Fruit fly (Drosophila melanogaster): ENCODE measurements around the gene CG14418.
A peak's percentile ranks its signal among the peaks of the same experiment; 100 is the strongest.

Gene CG14418

dm6 chrX:2860955-2861354 is 22.5 kb downstream of the CG14418 start (continued):
- TF ChIP-seq prd (optimal IDR thresholded peaks at IDR 0.05) (no peak), prd (GFP tag; IDR thresholded peaks at IDR 0.05) (peak; percentile 42; the same call in 1 of the 3 replicates), lmd (GFP tag; IDR thresholded peaks at IDR 0.05) (peak; percentile 58), cwo (GFP tag; optimal IDR thresholded peaks at IDR 0.05) (peak; percentile 42), Sry-β (GFP tag; optimal IDR thresholded peaks at IDR 0.05) (no peak), CG1647 (GFP tag; optimal IDR thresholded peaks at IDR 0.05) (no peak), CG1832 (GFP tag; optimal IDR thresholded peaks at IDR 0.05) (no peak), CG12942 (GFP tag; optimal IDR thresholded peaks at IDR 0.05) (peak; percentile 3), dmrt99B (tag; optimal IDR thresholded peaks at IDR 0.05) (peak; percentile 67), CG13123 (GFP tag; optimal IDR thresholded peaks at IDR 0.05) (no peak), Elba2 (GFP tag; optimal IDR thresholded peaks at IDR 0.05) (no peak), CHES-1-like (GFP tag; optimal IDR thresholded peaks at IDR 0.05) (no peak), CG4820 (GFP tag; optimal IDR thresholded peaks at IDR 0.05) (peak; percentile 2), Gsc (GFP tag; IDR thresholded peaks at IDR 0.05) (no peak), CG31441 (GFP tag; IDR thresholded peaks at IDR 0.05) (peak; percentile 43; the same call in 1 of the 2 replicates), pzg (GFP tag; optimal IDR thresholded peaks at IDR 0.05) (no peak), CG5245 (GFP tag; optimal IDR thresholded peaks at IDR 0.05) (no peak), E2f1 (GFP tag; IDR thresholded peaks at IDR 0.05) (peak; percentile 37), Ada2b (GFP tag; IDR thresholded peaks at IDR 0.05) (0 out of 2 replicates have a peak, but pooled peaks have one; percentile 24), otp (GFP tag; IDR thresholded peaks at IDR 0.05) (0 out of 3 replicates have a peak, but pooled peaks have one; percentile 10), GATAe (GFP tag; conservative IDR thresholded peaks at IDR 0.05) (no peak), CG6683 (GFP tag; optimal IDR thresholded peaks at IDR 0.05) (no peak), gcm2 (GFP tag; optimal IDR thresholded peaks at IDR 0.05) (no peak), Med (GFP tag) (peak; percentile 87), dm (GFP tag; optimal IDR thresholded peaks at IDR 0.05) (no peak), ac (GFP tag; optimal IDR thresholded peaks at IDR 0.05) (no peak), CG12236 (GFP tag; optimal IDR thresholded peaks at IDR 0.05) (no peak), CG1024 (GFP tag; IDR thresholded peaks at IDR 0.05) (no peak; the same call in 1 of the 2 replicates), ttk (GFP tag; IDR thresholded peaks at IDR 0.05) (peak; percentile 42; the same call in 1 of the 2 replicates), CG12104 (GFP tag; optimal IDR thresholded peaks at IDR 0.05) (no peak), E2f2 (GFP tag; IDR thresholded peaks at IDR 0.05) (no peak), CG11247 (GFP tag; IDR thresholded peaks at IDR 0.05) (no peak), CG2875 (GFP tag; optimal IDR thresholded peaks at IDR 0.05) (no peak), ind (GFP tag; optimal IDR thresholded peaks at IDR 0.05) (peak; percentile 44), grau (tag; optimal IDR thresholded peaks at IDR 0.05) (peak; percentile 37), tin (GFP tag; optimal IDR thresholded peaks at IDR 0.05) (peak; percentile 26), ATbp (GFP tag; optimal IDR thresholded peaks at IDR 0.05) (peak; percentile 28), NFAT (GFP tag; IDR thresholded peaks at IDR 0.05) (no peak), usp (GFP tag; optimal IDR thresholded peaks at IDR 0.05) (no peak), exex (tag; optimal IDR thresholded peaks at IDR 0.05) (no peak), CG2120 (GFP tag; optimal IDR thresholded peaks at IDR 0.05) (peak; percentile 56), Hr51 (GFP tag; optimal IDR thresholded peaks at IDR 0.05) (peak in 1 of 2 experiments; percentile 35), dan (GFP tag; IDR thresholded peaks at IDR 0.05) (no peak), sisA (GFP tag; IDR thresholded peaks at IDR 0.05) (peak; percentile 36; the same call in 1 of the 2 replicates), Hmr (GFP tag; optimal IDR thresholded peaks at IDR 0.05) (peak; percentile 48), CG4360 (GFP tag; IDR thresholded peaks at IDR 0.05) (no peak), Poxn (GFP tag; IDR thresholded peaks at IDR 0.05) (no peak), Sox102F (GFP tag; optimal IDR thresholded peaks at IDR 0.05) (peak; percentile 55), row (GFP tag; IDR thresholded peaks at IDR 0.05) (peak; percentile 43; the same call in 2 of the 3 replicates), Hr39 (optimal IDR thresholded peaks at IDR 0.05) (no peak), Atf3 (GFP tag; optimal IDR thresholded peaks at IDR 0.05) (no peak), dimm (GFP tag; IDR thresholded peaks at IDR 0.05) (no peak), Sry-δ (GFP tag; optimal IDR thresholded peaks at IDR 0.05) (no peak)
